Worm (Caenorhabditis elegans) whole organism, early embryonic: ENCODE results near the gene F57C2.4.

Source experiments
- B0310.2 ChIP-seq: sonication (generic microtip); optimal IDR thresholded peaks from 2 replicates; lab custom pipeline; 2016; ENCODE audit warnings: mild to moderate bottlenecking, missing genetic modification characterization, missing compliant biosample characterization
- F13C5.2 ChIP-seq: sonication (generic microtip); optimal IDR thresholded peaks from 2 replicates; lab custom pipeline; 2017; ENCODE audit warnings: mild to moderate bottlenecking, missing genetic modification characterization, inconsistent platforms, missing compliant biosample characterization
- aly-1 ChIP-seq: sonication (generic microtip); optimal IDR thresholded peaks from 2 replicates; lab custom pipeline; 2016; ENCODE audit warnings: missing genetic modification characterization, missing compliant biosample characterization
- ama-1 ChIP-seq: fragments of 150-350 bp; optimal IDR thresholded peaks from 2 replicates; lab custom pipeline; 2014
- ceh-13 ChIP-seq: fragments of 200-800 bp; sonication (Bioruptor generic); optimal IDR thresholded peaks from 2 replicates; lab custom pipeline; 2018; ENCODE audit warnings: mild to moderate bottlenecking, missing genetic modification characterization, missing compliant biosample characterization
- ceh-36 ChIP-seq: sonication (generic microtip); optimal IDR thresholded peaks from 2 replicates; lab custom pipeline; 2016; ENCODE audit warnings: missing genetic modification characterization, inconsistent platforms, missing compliant biosample characterization
- ets-7 ChIP-seq: sonication (generic microtip); optimal IDR thresholded peaks from 2 replicates; lab custom pipeline; 2016; ENCODE audit warnings: missing genotype, missing genetic modification characterization, missing compliant biosample characterization
- flt-1 ChIP-seq: fragments of 200-800 bp; sonication (Bioruptor generic); IDR thresholded peaks from 2 replicates; pipeline ENCODE4 v1.3.6; 2022; ENCODE audit warnings: missing genetic modification characterization, missing compliant biosample characterization
- hmbx-1 ChIP-seq: sonication (generic microtip); optimal IDR thresholded peaks from 2 replicates; lab custom pipeline; 2016; ENCODE audit warnings: mild to moderate bottlenecking, missing genetic modification characterization, missing compliant biosample characterization
- hmg-4 ChIP-seq: fragments of 200-800 bp; sonication (Bioruptor generic); optimal IDR thresholded peaks from 2 replicates; lab custom pipeline; 2018; ENCODE audit warnings: mild to moderate bottlenecking, missing genetic modification characterization, missing compliant biosample characterization
- hnd-1 ChIP-seq: sonication (generic microtip); optimal IDR thresholded peaks from 2 replicates; lab custom pipeline; 2016; ENCODE audit warnings: missing genetic modification characterization, missing compliant biosample characterization
- pes-1 ChIP-seq: fragments of 200-800 bp; sonication (Bioruptor generic); IDR thresholded peaks from 2 replicates; pipeline ENCODE4 v1.3.6; 2022; ENCODE audit warnings: missing genetic modification reagents, missing genetic modification characterization, missing compliant biosample characterization
- scrt-1 ChIP-seq: fragments of 200-800 bp; sonication (Bioruptor generic); IDR thresholded peaks from 2 replicates; pipeline ENCODE4 v1.3.6; 2022; ENCODE audit warnings: missing genetic modification characterization, missing compliant biosample characterization
- sea-1 ChIP-seq: fragments of 200-800 bp; sonication (Bioruptor generic); conservative IDR thresholded peaks from 2 replicates; pipeline ENCODE4 v1.3.6; 2022; ENCODE audit warnings: missing genetic modification characterization, missing compliant biosample characterization
- tbx-11 ChIP-seq: fragments of 200-800 bp; sonication (Bioruptor generic); IDR thresholded peaks from 2 replicates; pipeline ENCODE4 v1.3.6; 2022; ENCODE audit warnings: missing genetic modification characterization, missing compliant biosample characterization
- tbx-37 ChIP-seq: fragments of 200-800 bp; sonication (Bioruptor generic); conservative IDR thresholded peaks from 2 replicates; pipeline ENCODE4 v1.3.6; 2022; ENCODE audit warnings: missing genetic modification reagents, missing genetic modification characterization, missing compliant biosample characterization
- tra-4 ChIP-seq: sonication (generic microtip); optimal IDR thresholded peaks from 2 replicates; lab custom pipeline; 2017; ENCODE audit warnings: missing genetic modification characterization, missing compliant biosample characterization

Gene F57C2.4

ce11 chrII:14494414-14494463, 30.9 kb upstream of the F57C2.4 start, which contains the start of gene cysl-2:
Gene cysl-2 (minus strand): TSS chrII:14494451.
- TF ChIP-seq tbx-11 (GFP tag; lab: Robert Waterston, UW), result no peak

- no peak for TF ChIP-seq hnd-1 (tag; lab: Kevin White, UChicago)
- no peak for TF ChIP-seq sea-1 (GFP tag; lab: Robert Waterston, UW)
- TF ChIP-seq aly-1 (tag; lab: Kevin White, UChicago), result no peak
- TF ChIP-seq tbx-11 (GFP tag; lab: Robert Waterston, UW), result no peak
- TF ChIP-seq tra-4, result no peak
- no peak for TF ChIP-seq hmbx-1 (tag; lab: Kevin White, UChicago)
- TF ChIP-seq tbx-37 (GFP tag; lab: Robert Waterston, UW), result no peak
- no peak for TF ChIP-seq ets-7 (tag; lab: Kevin White, UChicago)
- no peak for TF ChIP-seq ceh-13 (GFP tag; lab: Kevin White, UChicago)
- TF ChIP-seq flt-1 (GFP tag; lab: Robert Waterston, UW), result no peak
- TF ChIP-seq B0310.2, result no peak
- TF ChIP-seq hmg-4 (GFP tag; lab: Kevin White, UChicago), result no peak
- no peak for TF ChIP-seq F13C5.2 (tag; lab: Kevin White, UChicago)
- TF ChIP-seq scrt-1 (GFP tag; lab: Robert Waterston, UW), result no peak
- no peak for TF ChIP-seq pes-1 (GFP tag; lab: Robert Waterston, UW)
- TF ChIP-seq ceh-36 (tag; lab: Kevin White, UChicago), result no peak
- no peak for TF ChIP-seq ama-1 (lab: Kevin White, UChicago)
Observed at ce11 chrII:14494464-14494863, 30.6 kb upstream of the F57C2.4 start.

- no peak for TF ChIP-seq flt-1 (GFP tag; lab: Robert Waterston, UW)
- TF ChIP-seq tbx-37 (GFP tag; lab: Robert Waterston, UW), result no peak
- TF ChIP-seq hnd-1 (tag; lab: Kevin White, UChicago), result no peak
- TF ChIP-seq ceh-13 (GFP tag; lab: Kevin White, UChicago), result no peak
- TF ChIP-seq aly-1 (tag; lab: Kevin White, UChicago), result no peak
- no peak for TF ChIP-seq F13C5.2 (tag; lab: Kevin White, UChicago)
- no peak for TF ChIP-seq sea-1 (GFP tag; lab: Robert Waterston, UW)
- no peak for TF ChIP-seq B0310.2
- TF ChIP-seq hmbx-1 (tag; lab: Kevin White, UChicago), result no peak
- TF ChIP-seq ets-7 (tag; lab: Kevin White, UChicago), result no peak
- no peak for TF ChIP-seq hmg-4 (GFP tag; lab: Kevin White, UChicago)
Observed at ce11 chrII:14495341-14495740, 29.8 kb upstream of the F57C2.4 start.

- TF ChIP-seq flt-1 (GFP tag; lab: Robert Waterston, UW) (peak; percentile 91), tbx-11 (GFP tag; lab: Robert Waterston, UW) (peak; percentile 90), B0310.2 (peak; percentile 84), hnd-1 (tag; lab: Kevin White, UChicago) (peak; percentile 95), scrt-1 (GFP tag; lab: Robert Waterston, UW) (peak; percentile 91), sea-1 (GFP tag; lab: Robert Waterston, UW) (peak; percentile 92), hmbx-1 (tag; lab: Kevin White, UChicago) (peak; percentile 87), ceh-13 (GFP tag; lab: Kevin White, UChicago) (peak; percentile 89), tra-4 (peak; percentile 86), tbx-37 (GFP tag; lab: Robert Waterston, UW) (peak; percentile 48; the same call in 1 of the 2 replicates), F13C5.2 (tag; lab: Kevin White, UChicago) (peak; percentile 90), pes-1 (GFP tag; lab: Robert Waterston, UW) (peak; percentile 93), hmg-4 (GFP tag; lab: Kevin White, UChicago) (peak; percentile 98), ama-1 (lab: Kevin White, UChicago) (no peak), ets-7 (tag; lab: Kevin White, UChicago) (peak; percentile 80), aly-1 (tag; lab: Kevin White, UChicago) (peak; percentile 97), ceh-36 (tag; lab: Kevin White, UChicago) (peak; percentile 93)
Observed at ce11 chrII:14496809-14497208, 28.3 kb upstream of the F57C2.4 start.

- TF ChIP-seq B0310.2 (no peak), ceh-36 (tag; lab: Kevin White, UChicago) (no peak), ets-7 (tag; lab: Kevin White, UChicago) (no peak), hnd-1 (tag; lab: Kevin White, UChicago) (no peak), hmbx-1 (tag; lab: Kevin White, UChicago) (no peak), ama-1 (lab: Kevin White, UChicago) (no peak), tbx-11 (GFP tag; lab: Robert Waterston, UW) (no peak), tbx-37 (GFP tag; lab: Robert Waterston, UW) (no peak), scrt-1 (GFP tag; lab: Robert Waterston, UW) (no peak)
Observed at ce11 chrII:14497848-14498247, 27.3 kb upstream of the F57C2.4 start, which contains the start of gene dhs-8. Gene dhs-8 (plus strand): TSS chrII:14498026.

ce11 chrII:14500122-14500521, 25.0 kb upstream of the F57C2.4 start, which contains the start of gene K10H10.4:
Gene K10H10.4 (plus strand): TSS chrII:14500422.
- TF ChIP-seq hnd-1 (tag; lab: Kevin White, UChicago) (no peak), sea-1 (GFP tag; lab: Robert Waterston, UW) (no peak), ama-1 (lab: Kevin White, UChicago) (no peak), flt-1 (GFP tag; lab: Robert Waterston, UW) (no peak), ceh-36 (tag; lab: Kevin White, UChicago) (no peak)

- TF ChIP-seq tbx-37 (GFP tag; lab: Robert Waterston, UW) (no peak), ceh-36 (tag; lab: Kevin White, UChicago) (no peak), tra-4 (no peak), hmg-4 (GFP tag; lab: Kevin White, UChicago) (no peak), flt-1 (GFP tag; lab: Robert Waterston, UW) (no peak)
Observed at ce11 chrII:14501447-14501846, 23.7 kb upstream of the F57C2.4 start, which contains the start of gene K10H10.5. Gene K10H10.5 (plus strand): TSS chrII:14501747.

- TF ChIP-seq hnd-1 (tag; lab: Kevin White, UChicago), result no peak
- TF ChIP-seq scrt-1 (GFP tag; lab: Robert Waterston, UW), result no peak
- no peak for TF ChIP-seq aly-1 (tag; lab: Kevin White, UChicago)
- TF ChIP-seq sea-1 (GFP tag; lab: Robert Waterston, UW), result no peak
- no peak for TF ChIP-seq tra-4
- no peak for TF ChIP-seq tbx-11 (GFP tag; lab: Robert Waterston, UW)
- no peak for TF ChIP-seq tbx-37 (GFP tag; lab: Robert Waterston, UW)
- TF ChIP-seq flt-1 (GFP tag; lab: Robert Waterston, UW), result no peak
- TF ChIP-seq hmg-4 (GFP tag; lab: Kevin White, UChicago), result no peak
- no peak for TF ChIP-seq pes-1 (GFP tag; lab: Robert Waterston, UW)
- TF ChIP-seq hmbx-1 (tag; lab: Kevin White, UChicago), result no peak
- no peak for TF ChIP-seq ama-1 (lab: Kevin White, UChicago)
- TF ChIP-seq ceh-36 (tag; lab: Kevin White, UChicago), result no peak
- no peak for TF ChIP-seq ets-7 (tag; lab: Kevin White, UChicago)
- no peak for TF ChIP-seq ceh-13 (GFP tag; lab: Kevin White, UChicago)
- no peak for TF ChIP-seq F13C5.2 (tag; lab: Kevin White, UChicago)
- no peak for TF ChIP-seq B0310.2
Observed at ce11 chrII:14502997-14503396, 22.1 kb upstream of the F57C2.4 start, which contains the start of gene K10H10.6. Gene K10H10.6 (plus strand): TSS chrII:14503297.
